Fruit fly (Drosophila melanogaster) whole organism: ENCODE measurements around the gene CG14662.

Source experiments
- CG8478 ChIP-seq: fragments of >200 bp; optimal IDR thresholded peaks from 2 replicates; lab custom pipeline; 2018; ENCODE audit warnings: inconsistent platforms
- EcR ChIP-seq, 2 experiments: fragments of >200 bp; optimal IDR thresholded peaks; 2 replicates each; lab custom pipeline; 2017; ENCODE audit warnings: missing biosample characterization in 2 of 2, missing genetic modification characterization in 2 of 2, missing genetic modification reagents in 2 of 2
- pan ChIP-seq: fragments of >200 bp; optimal IDR thresholded peaks from 2 replicates; lab custom pipeline; 2017
- psq ChIP-seq: fragments of >200 bp; optimal IDR thresholded peaks from 2 replicates; lab custom pipeline; 2017
- usp ChIP-seq: fragments of >200 bp; optimal IDR thresholded peaks from 2 replicates; lab custom pipeline; 2017; ENCODE audit warnings: missing biosample characterization, missing genetic modification characterization, mixed read lengths

DNA sequence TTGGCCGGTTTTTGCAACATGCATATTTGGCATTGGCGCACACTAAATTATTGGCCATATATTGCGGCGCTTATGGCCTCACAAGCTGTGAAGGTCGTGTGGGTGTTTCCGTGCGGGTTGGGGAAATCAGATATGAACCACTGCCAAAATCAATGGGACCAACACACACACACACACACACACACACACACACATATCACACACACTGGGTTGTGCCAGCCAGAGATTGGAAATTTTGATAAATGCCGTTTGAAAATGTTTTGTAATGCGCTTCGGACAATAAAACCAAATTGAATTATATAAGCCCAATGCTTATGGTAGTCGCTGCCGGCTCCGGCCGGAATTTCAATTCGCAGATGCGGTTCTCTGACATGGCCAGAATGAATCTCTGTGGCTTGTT, 35.4 kb upstream of the CG14662 start:
- no peak for TF ChIP-seq psq
- TF ChIP-seq usp: no peak
- no peak for TF ChIP-seq pan
- no peak for TF ChIP-seq EcR (GFP tag; optimal IDR thresholded peaks at IDR 0.05; lab: Kevin White, UChicago)
- TF ChIP-seq CG8478 (lab: Kevin White, UChicago): no peak
